Worm (Caenorhabditis elegans): ENCODE measurements around the gene C46C2.5.
"Not testable (repeated sequence)": the region's sequence is repeated elsewhere in the genome, so short reads cannot be mapped to it uniquely, and the experiment has no call there.

Gene C46C2.5

ce11 chrIV:9199148-9199938 lies 6.9 kb upstream of the C46C2.5 start:
- TF ChIP-seq hmg-4 (GFP tag; optimal IDR thresholded peaks at IDR 0.05), result no peak
- no peak for TF ChIP-seq ceh-36 (tag; optimal IDR thresholded peaks at IDR 0.05)
- no peak for TF ChIP-seq ets-7 (tag; optimal IDR thresholded peaks at IDR 0.05)
- TF ChIP-seq scrt-1 (GFP tag; IDR thresholded peaks at IDR 0.05), result no peak
- TF ChIP-seq tbx-37 (GFP tag; conservative IDR thresholded peaks at IDR 0.05), result no peak

ce11 chrIV:9198136-9198535 lies 5.7 kb upstream of the C46C2.5 start:
- TF ChIP-seq sea-1 (GFP tag; conservative IDR thresholded peaks at IDR 0.05) (no peak), ceh-36 (tag; optimal IDR thresholded peaks at IDR 0.05) (no peak), hmbx-1 (tag; optimal IDR thresholded peaks at IDR 0.05) (no peak), ets-7 (tag; optimal IDR thresholded peaks at IDR 0.05) (no peak), tbx-11 (GFP tag; IDR thresholded peaks at IDR 0.05) (no peak), tra-4 (tag; optimal IDR thresholded peaks at IDR 0.05) (no peak), ama-1 (optimal IDR thresholded peaks at IDR 0.05) (no peak), flt-1 (GFP tag; IDR thresholded peaks at IDR 0.05) (no peak), B0310.2 (tag; optimal IDR thresholded peaks at IDR 0.05) (no peak), hmg-4 (GFP tag; optimal IDR thresholded peaks at IDR 0.05) (no peak), tbx-37 (GFP tag; conservative IDR thresholded peaks at IDR 0.05) (no peak), hnd-1 (tag; optimal IDR thresholded peaks at IDR 0.05) (no peak), aly-1 (tag; optimal IDR thresholded peaks at IDR 0.05) (no peak), pes-1 (GFP tag; IDR thresholded peaks at IDR 0.05) (no peak), ceh-13 (GFP tag; optimal IDR thresholded peaks at IDR 0.05) (no peak), scrt-1 (GFP tag; IDR thresholded peaks at IDR 0.05) (no peak), F13C5.2 (tag; optimal IDR thresholded peaks at IDR 0.05) (no peak)

ce11 chrIV:9196755-9197154 lies 4.3 kb upstream of the C46C2.5 start:
- TF ChIP-seq B0310.2 (tag; optimal IDR thresholded peaks at IDR 0.05), result no peak
- TF ChIP-seq pes-1 (GFP tag; IDR thresholded peaks at IDR 0.05), result no peak
- TF ChIP-seq tbx-37 (GFP tag; conservative IDR thresholded peaks at IDR 0.05), result no peak
- no peak for TF ChIP-seq sea-1 (GFP tag; conservative IDR thresholded peaks at IDR 0.05)
- no peak for TF ChIP-seq hmg-4 (GFP tag; optimal IDR thresholded peaks at IDR 0.05)
- TF ChIP-seq ets-7 (tag; optimal IDR thresholded peaks at IDR 0.05), result no peak
- no peak for TF ChIP-seq ceh-36 (tag; optimal IDR thresholded peaks at IDR 0.05)
- no peak for TF ChIP-seq ceh-13 (GFP tag; optimal IDR thresholded peaks at IDR 0.05)
- TF ChIP-seq tra-4 (tag; optimal IDR thresholded peaks at IDR 0.05), result no peak
- no peak for TF ChIP-seq F13C5.2 (tag; optimal IDR thresholded peaks at IDR 0.05)
- no peak for TF ChIP-seq tbx-11 (GFP tag; IDR thresholded peaks at IDR 0.05)
- TF ChIP-seq aly-1 (tag; optimal IDR thresholded peaks at IDR 0.05), result no peak

ce11 chrIV:9194524-9194923 lies 2.1 kb upstream of the C46C2.5 start, which contains the start of gene C46C2.7:
Gene C46C2.7 (plus strand): TSS chrIV:9194824.
- not testable (repeated sequence) for TF ChIP-seq tbx-37 (GFP tag; conservative IDR thresholded peaks at IDR 0.05); F13C5.2 (tag; optimal IDR thresholded peaks at IDR 0.05); B0310.2 (tag; optimal IDR thresholded peaks at IDR 0.05)

- peak; percentile 85 for TF ChIP-seq hnd-1 (tag; optimal IDR thresholded peaks at IDR 0.05)
- TF ChIP-seq hmbx-1 (tag; optimal IDR thresholded peaks at IDR 0.05), result peak; percentile 76
- TF ChIP-seq tra-4 (tag; optimal IDR thresholded peaks at IDR 0.05), result peak; percentile 89
- TF ChIP-seq aly-1 (tag; optimal IDR thresholded peaks at IDR 0.05), result peak; percentile 95
- peak; percentile 95 for TF ChIP-seq sea-1 (GFP tag; conservative IDR thresholded peaks at IDR 0.05)
- peak; percentile 96 for TF ChIP-seq ceh-36 (tag; optimal IDR thresholded peaks at IDR 0.05)
- TF ChIP-seq flt-1 (GFP tag; IDR thresholded peaks at IDR 0.05), result peak; percentile 96
- no peak for TF ChIP-seq ama-1 (optimal IDR thresholded peaks at IDR 0.05)
- no peak for TF ChIP-seq hmg-4 (GFP tag; optimal IDR thresholded peaks at IDR 0.05)
- peak; percentile 93 for TF ChIP-seq B0310.2 (tag; optimal IDR thresholded peaks at IDR 0.05)
- peak; percentile 90 for TF ChIP-seq ceh-13 (GFP tag; optimal IDR thresholded peaks at IDR 0.05)
- peak; percentile 96 for TF ChIP-seq pes-1 (GFP tag; IDR thresholded peaks at IDR 0.05)
- peak; percentile 94 for TF ChIP-seq F13C5.2 (tag; optimal IDR thresholded peaks at IDR 0.05)
- TF ChIP-seq ets-7 (tag; optimal IDR thresholded peaks at IDR 0.05), result peak; percentile 87
- TF ChIP-seq tbx-37 (GFP tag; conservative IDR thresholded peaks at IDR 0.05), result peak; percentile 97
- peak; percentile 96 for TF ChIP-seq scrt-1 (GFP tag; IDR thresholded peaks at IDR 0.05)
- TF ChIP-seq tbx-11 (GFP tag; IDR thresholded peaks at IDR 0.05), result peak; percentile 96
Observed at ce11 chrIV:9191183-9191582, 1.2 kb downstream of the C46C2.5 start.

ce11 chrIV:9184547-9184946 lies 7.9 kb downstream of the C46C2.5 start, which contains the start of gene C07C7.1:
Gene C07C7.1 (plus strand): TSS chrIV:9184847.
- TF ChIP-seq pes-1 (GFP tag; IDR thresholded peaks at IDR 0.05) (no peak), hmbx-1 (tag; optimal IDR thresholded peaks at IDR 0.05) (no peak), ceh-36 (tag; optimal IDR thresholded peaks at IDR 0.05) (no peak), ceh-13 (GFP tag; optimal IDR thresholded peaks at IDR 0.05) (no peak), tbx-11 (GFP tag; IDR thresholded peaks at IDR 0.05) (no peak), hnd-1 (tag; optimal IDR thresholded peaks at IDR 0.05) (no peak), scrt-1 (GFP tag; IDR thresholded peaks at IDR 0.05) (no peak), ama-1 (optimal IDR thresholded peaks at IDR 0.05) (no peak), tra-4 (tag; optimal IDR thresholded peaks at IDR 0.05) (no peak), sea-1 (GFP tag; conservative IDR thresholded peaks at IDR 0.05) (no peak), aly-1 (tag; optimal IDR thresholded peaks at IDR 0.05) (no peak)

- no peak for TF ChIP-seq hmbx-1 (tag; optimal IDR thresholded peaks at IDR 0.05)
- no peak for TF ChIP-seq sea-1 (GFP tag; conservative IDR thresholded peaks at IDR 0.05)
- TF ChIP-seq ets-7 (tag; optimal IDR thresholded peaks at IDR 0.05), result no peak
- TF ChIP-seq scrt-1 (GFP tag; IDR thresholded peaks at IDR 0.05), result no peak
- TF ChIP-seq tbx-37 (GFP tag; conservative IDR thresholded peaks at IDR 0.05), result no peak
- TF ChIP-seq pes-1 (GFP tag; IDR thresholded peaks at IDR 0.05), result no peak
- TF ChIP-seq F13C5.2 (tag; optimal IDR thresholded peaks at IDR 0.05), result no peak
- no peak for TF ChIP-seq ceh-36 (tag; optimal IDR thresholded peaks at IDR 0.05)
- TF ChIP-seq hnd-1 (tag; optimal IDR thresholded peaks at IDR 0.05), result no peak
- TF ChIP-seq B0310.2 (tag; optimal IDR thresholded peaks at IDR 0.05), result no peak
- no peak for TF ChIP-seq flt-1 (GFP tag; IDR thresholded peaks at IDR 0.05)
- no peak for TF ChIP-seq aly-1 (tag; optimal IDR thresholded peaks at IDR 0.05)
- TF ChIP-seq tbx-11 (GFP tag; IDR thresholded peaks at IDR 0.05), result no peak
- no peak for TF ChIP-seq ama-1 (optimal IDR thresholded peaks at IDR 0.05)
- no peak for TF ChIP-seq ceh-13 (GFP tag; optimal IDR thresholded peaks at IDR 0.05)
- no peak for TF ChIP-seq hmg-4 (GFP tag; optimal IDR thresholded peaks at IDR 0.05)
Observed at ce11 chrIV:9169764-9170163, 22.7 kb downstream of the C46C2.5 start.
